Worm (Caenorhabditis elegans): ENCODE measurements around the gene nhr-141.
A peak's percentile ranks its signal among the peaks of the same experiment; 100 is the strongest.
"Not testable (repeated sequence)": the region's sequence is repeated elsewhere in the genome, so short reads cannot be mapped to it uniquely, and the experiment has no call there.

DNA sequence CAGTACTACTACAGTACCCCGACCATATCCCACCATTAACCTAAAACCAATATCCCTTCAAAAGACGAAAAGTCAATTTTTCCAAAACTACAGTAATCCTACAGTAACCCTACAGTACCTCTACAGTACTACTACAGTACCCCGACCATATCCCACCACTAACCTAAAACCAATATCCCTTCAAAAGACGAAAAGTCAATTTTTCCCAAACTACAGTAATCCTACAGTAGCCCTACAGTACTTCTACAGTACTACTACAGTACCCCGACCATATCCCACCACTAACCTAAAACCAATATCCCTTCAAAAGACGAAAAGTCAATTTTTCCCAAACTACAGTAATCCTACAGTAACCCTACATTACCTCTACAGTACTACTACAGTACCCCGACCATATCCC, 981 bp upstream of the nhr-141 start:
- TF ChIP-seq flt-1 (GFP tag; IDR thresholded peaks at IDR 0.05) = 0 out of 2 replicates have a peak, but pooled peaks have one; percentile 27
- not testable (repeated sequence) for TF ChIP-seq T22C8.4 (GFP tag; IDR thresholded peaks at IDR 0.05); med-1 (GFP tag; optimal IDR thresholded peaks at IDR 0.05; ENCODE audit: insufficient read depth)
- TF ChIP-seq ref-1 (GFP tag; conservative IDR thresholded peaks at IDR 0.05) = peak; percentile 46; the same call in 1 of the 2 replicates
- peak; percentile 79; the same call in 1 of the 2 replicates for TF ChIP-seq ztf-23 (GFP tag; IDR thresholded peaks at IDR 0.05)
